Fruit fly (Drosophila melanogaster): Measurements from ENCODE around the gene ovo.

ovo gene

dm6 chrX:5066627-5067026 is 18.6 kb downstream of the ovo start:
- peak; percentile 2 for TF ChIP-seq Hr39 (optimal IDR thresholded peaks at IDR 0.05)
- TF ChIP-seq CG30431 (GFP tag; optimal IDR thresholded peaks at IDR 0.05) = no peak
- peak in 1 of 2 experiments; percentile 70 for TF ChIP-seq Dfd (GFP tag; optimal IDR thresholded peaks at IDR 0.05)

- no peak for TF ChIP-seq CG12942 (GFP tag; optimal IDR thresholded peaks at IDR 0.05)
- TF ChIP-seq Hr39 (optimal IDR thresholded peaks at IDR 0.05) = peak; percentile 94
Measured at dm6 chrX:5068475-5068874, 20.4 kb downstream of the ovo start.

- TF ChIP-seq sob (GFP tag; IDR thresholded peaks at IDR 0.05) = 0 out of 2 replicates have a peak, but pooled peaks have one; percentile 13
- TF ChIP-seq dpn (GFP tag; optimal IDR thresholded peaks at IDR 0.05) = no peak
- TF ChIP-seq Mad (GFP tag; optimal IDR thresholded peaks at IDR 0.05) = no peak
- no peak for TF ChIP-seq slp2 (GFP tag; optimal IDR thresholded peaks at IDR 0.05)
- peak; percentile 54; the same call in 1 of the 2 replicates for TF ChIP-seq vvl (GFP tag; IDR thresholded peaks at IDR 0.05)
- no peak for TF ChIP-seq hkb (optimal IDR thresholded peaks at IDR 0.05)
- no peak for TF ChIP-seq hkb (GFP tag; IDR thresholded peaks at IDR 0.05)
- TF ChIP-seq CG6813 (GFP tag; optimal IDR thresholded peaks at IDR 0.05) = no peak
- TF ChIP-seq CG10267 (tag; optimal IDR thresholded peaks at IDR 0.05) = no peak
- peak; percentile 24 for TF ChIP-seq gem (tag; optimal IDR thresholded peaks at IDR 0.05)
- no peak for TF ChIP-seq inv (GFP tag; IDR thresholded peaks at IDR 0.05; ENCODE audit: partially characterized antibody)
- no peak for TF ChIP-seq CG13624 (GFP tag; optimal IDR thresholded peaks at IDR 0.05)
- TF ChIP-seq CG1832 (GFP tag; optimal IDR thresholded peaks at IDR 0.05) = peak; percentile 61
- TF ChIP-seq Lpt (GFP tag; optimal IDR thresholded peaks at IDR 0.05) = no peak
- TF ChIP-seq zfh2 (GFP tag; optimal IDR thresholded peaks at IDR 0.05) = no peak
- TF ChIP-seq Elba2 (GFP tag; optimal IDR thresholded peaks at IDR 0.05) = no peak
- no peak for TF ChIP-seq CG7963 (GFP tag; IDR thresholded peaks at IDR 0.05; ENCODE audit: partially characterized antibody)
- peak; percentile 79 for TF ChIP-seq zf30C (GFP tag; optimal IDR thresholded peaks at IDR 0.05)
- TF ChIP-seq odd (GFP tag; optimal IDR thresholded peaks at IDR 0.05) = no peak
- peak; percentile 72 for TF ChIP-seq sens (GFP tag)
- no peak for TF ChIP-seq CG17359 (tag; optimal IDR thresholded peaks at IDR 0.05)
- TF ChIP-seq CG14965 (GFP tag; optimal IDR thresholded peaks at IDR 0.05; ENCODE audit: borderline replicate concordance) = no peak
- TF ChIP-seq CG18619 (GFP tag; optimal IDR thresholded peaks at IDR 0.05) = no peak
- no peak for TF ChIP-seq tin (GFP tag; optimal IDR thresholded peaks at IDR 0.05)
- no peak for TF ChIP-seq CG18011 (GFP tag; optimal IDR thresholded peaks at IDR 0.05)
- no peak for TF ChIP-seq ab (GFP tag; optimal IDR thresholded peaks at IDR 0.05)
- TF ChIP-seq tio (GFP tag; optimal IDR thresholded peaks at IDR 0.05) = no peak
- TF ChIP-seq Lhr (GFP tag; optimal IDR thresholded peaks at IDR 0.05) = no peak
- TF ChIP-seq Dip3 (GFP tag; optimal IDR thresholded peaks at IDR 0.05) = no peak
- TF ChIP-seq Bdp1 (GFP tag; optimal IDR thresholded peaks at IDR 0.05) = no peak
- no peak for TF ChIP-seq CG3995 (GFP tag; optimal IDR thresholded peaks at IDR 0.05)
- no peak for TF ChIP-seq Camta (GFP tag; optimal IDR thresholded peaks at IDR 0.05)
- no peak for TF ChIP-seq CG11695 (GFP tag; IDR thresholded peaks at IDR 0.05)
- TF ChIP-seq CG8290 (GFP tag; optimal IDR thresholded peaks at IDR 0.05) = no peak
- TF ChIP-seq CG8290 (tag; optimal IDR thresholded peaks at IDR 0.05) = no peak
- TF ChIP-seq Dref (GFP tag; IDR thresholded peaks at IDR 0.05) = no peak
- peak; percentile 7; the same call in 1 of the 3 replicates for TF ChIP-seq row (GFP tag; IDR thresholded peaks at IDR 0.05)
- no peak for TF ChIP-seq so (GFP tag; IDR thresholded peaks at IDR 0.05)
- TF ChIP-seq slbo (GFP tag; IDR thresholded peaks at IDR 0.05) = peak; percentile 5; the same call in 1 of the 2 replicates
- TF ChIP-seq br (optimal IDR thresholded peaks at IDR 0.05) = no peak
- no peak for TF ChIP-seq CG10979 (tag; optimal IDR thresholded peaks at IDR 0.05)
- peak; percentile 46; the same call in 2 of the 3 replicates for TF ChIP-seq Aef1 (GFP tag; IDR thresholded peaks at IDR 0.05)
- no peak for TF ChIP-seq CG4404 (GFP tag; IDR thresholded peaks at IDR 0.05)
- TF ChIP-seq CG10366 (GFP tag; IDR thresholded peaks at IDR 0.05) = no peak
- TF ChIP-seq CG2129 (GFP tag; IDR thresholded peaks at IDR 0.05; ENCODE audit: partially characterized antibody) = no peak
Measured at dm6 chrX:5075842-5076413, 27.9 kb downstream of the ovo start.

All from whole organism, embryonic.